Worm (Caenorhabditis elegans): ENCODE data around the gene ttr-41.

The ttr-41 gene

ce11 chrII:4710120-4710519 is 17.5 kb downstream of the ttr-41 start, which contains the start of gene tag-151:
tag-151 (plus strand) TSS chrII:4710277.
- no peak for TF ChIP-seq dve-1 (tag; optimal IDR thresholded peaks at IDR 0.05)
- TF ChIP-seq ttx-3 (tag; optimal IDR thresholded peaks at IDR 0.05) = no peak
- TF ChIP-seq K09A11.1 (tag; optimal IDR thresholded peaks at IDR 0.05; ENCODE audit: insufficient read depth) = no peak
- no peak for TF ChIP-seq ceh-34 (tag; optimal IDR thresholded peaks at IDR 0.05)
- TF ChIP-seq tbx-2 (tag; optimal IDR thresholded peaks at IDR 0.05) = no peak
- TF ChIP-seq C38D4.7 (GFP tag; optimal IDR thresholded peaks at IDR 0.05) = no peak
- TF ChIP-seq che-1 (tag; optimal IDR thresholded peaks at IDR 0.05) = no peak
- no peak for TF ChIP-seq gmeb-2 (tag; optimal IDR thresholded peaks at IDR 0.05)
- no peak for TF ChIP-seq odd-2 (tag; optimal IDR thresholded peaks at IDR 0.05)
- TF ChIP-seq ceh-2 (tag; optimal IDR thresholded peaks at IDR 0.05) = no peak
- TF ChIP-seq npax-4 (tag; optimal IDR thresholded peaks at IDR 0.05) = no peak
- no peak for TF ChIP-seq elt-2 (tag; optimal IDR thresholded peaks at IDR 0.05)
- TF ChIP-seq fkh-10 (GFP tag; optimal IDR thresholded peaks at IDR 0.05) = no peak
- no peak for TF ChIP-seq sdc-2 (tag; optimal IDR thresholded peaks at IDR 0.05)
- no peak for TF ChIP-seq pax-1 (tag; optimal IDR thresholded peaks at IDR 0.05)
- TF ChIP-seq hlh-13 (GFP tag; optimal IDR thresholded peaks at IDR 0.05) = no peak
- no peak for TF ChIP-seq ceh-9 (tag; optimal IDR thresholded peaks at IDR 0.05)
- TF ChIP-seq hlh-6 (tag; optimal IDR thresholded peaks at IDR 0.05) = no peak
- no peak for TF ChIP-seq ama-1 (optimal IDR thresholded peaks at IDR 0.05)

- peak; percentile 41 for TF ChIP-seq hlh-30 (tag; optimal IDR thresholded peaks at IDR 0.05; ENCODE audit: insufficient read depth)
- TF ChIP-seq ceh-6 (GFP tag; optimal IDR thresholded peaks at IDR 0.05) = no peak
- peak; percentile 56 for TF ChIP-seq nfya-1 (tag; optimal IDR thresholded peaks at IDR 0.05)
Measured at ce11 chrII:4706359-4706871, 21.3 kb downstream of the ttr-41 start, which contains the start of the genes F10G7.9 and tsn-1. F10G7.9 (minus strand) TSS chrII:4706485. tsn-1 (plus strand) TSS chrII:4706821.

- no peak for TF ChIP-seq che-1 (tag; optimal IDR thresholded peaks at IDR 0.05)
- no peak for TF ChIP-seq mec-3 (tag; optimal IDR thresholded peaks at IDR 0.05; ENCODE audit: borderline replicate concordance)
- no peak for TF ChIP-seq nhr-11 (tag; optimal IDR thresholded peaks at IDR 0.05)
- TF ChIP-seq elt-4 (tag; optimal IDR thresholded peaks at IDR 0.05) = no peak
- TF ChIP-seq eyg-1 (tag; optimal IDR thresholded peaks at IDR 0.05) = no peak
Measured at ce11 chrII:4703011-4703410, 24.7 kb downstream of the ttr-41 start.

- TF ChIP-seq zip-5 (tag; optimal IDR thresholded peaks at IDR 0.05) (peak; percentile 56), nfya-1 (tag; optimal IDR thresholded peaks at IDR 0.05) (peak; percentile 78), ceh-18 (tag; optimal IDR thresholded peaks at IDR 0.05) (peak; percentile 73), ceh-34 (tag; optimal IDR thresholded peaks at IDR 0.05) (peak; percentile 75), ref-2 (tag; optimal IDR thresholded peaks at IDR 0.05) (peak; percentile 85), C08G9.2 (tag; optimal IDR thresholded peaks at IDR 0.05) (peak; percentile 73), eyg-1 (tag; optimal IDR thresholded peaks at IDR 0.05) (peak; percentile 26), Y22D7AL.16 (tag; optimal IDR thresholded peaks at IDR 0.05) (peak; percentile 8), T23F11.4 (GFP tag; optimal IDR thresholded peaks at IDR 0.05) (peak; percentile 47), ceh-31 (tag; optimal IDR thresholded peaks at IDR 0.05) (peak; percentile 86), K09A11.1 (tag; optimal IDR thresholded peaks at IDR 0.05; ENCODE audit: insufficient read depth) (peak; percentile 3), che-1 (tag; optimal IDR thresholded peaks at IDR 0.05) (peak; percentile 51), C38D4.7 (GFP tag; optimal IDR thresholded peaks at IDR 0.05) (peak; percentile 3), lin-11 (tag; optimal IDR thresholded peaks at IDR 0.05) (peak; percentile 35), pha-2 (tag; optimal IDR thresholded peaks at IDR 0.05) (peak; percentile 17), F13H6.1 (tag; optimal IDR thresholded peaks at IDR 0.05) (peak; percentile 60), ztf-16 (tag; optimal IDR thresholded peaks at IDR 0.05) (peak; percentile 51), ceh-14 (tag; optimal IDR thresholded peaks at IDR 0.05) (peak; percentile 91), unc-86 (tag; optimal IDR thresholded peaks at IDR 0.05) (peak; percentile 77), ceh-2 (tag; optimal IDR thresholded peaks at IDR 0.05) (peak; percentile 66), fax-1 (tag; optimal IDR thresholded peaks at IDR 0.05) (peak; percentile 45), tbx-7 (tag; optimal IDR thresholded peaks at IDR 0.05) (peak; percentile 41), ceh-48 (tag; optimal IDR thresholded peaks at IDR 0.05) (peak; percentile 16), ets-4 (tag; optimal IDR thresholded peaks at IDR 0.05) (peak; percentile 19), ttx-3 (tag; optimal IDR thresholded peaks at IDR 0.05) (peak; percentile 60), ceh-19 (GFP tag; optimal IDR thresholded peaks at IDR 0.05) (peak; percentile 61), hlh-8 (tag; optimal IDR thresholded peaks at IDR 0.05) (peak; percentile 65)
Measured at ce11 chrII:4701482-4702119, 26.1 kb downstream of the ttr-41 start, which contains the start of gene unc-85. unc-85 (plus strand) TSS chrII:4702069.
